Fruit fly (Drosophila melanogaster) whole organism, embryonic: ENCODE results near the gene spd-2.

ENCODE experiments used
- Bdp1 ChIP-seq: fragments of 200-800 bp; sonication (Bioruptor generic); optimal IDR thresholded peaks from 3 replicates; lab custom pipeline; 2016; ENCODE audit warnings: missing biosample characterization, missing genetic modification characterization
- CG12236 ChIP-seq: fragments of 200-800 bp; sonication (Bioruptor generic); optimal IDR thresholded peaks from 2 replicates; lab custom pipeline; 2016; ENCODE audit warnings: missing biosample characterization, missing genetic modification characterization
- CG13775 ChIP-seq: fragments of 200-800 bp; sonication (Bioruptor generic); optimal IDR thresholded peaks from 3 replicates; lab custom pipeline; 2017; ENCODE audit warnings: missing biosample characterization, mild to moderate bottlenecking, missing genetic modification characterization
- CG14710 ChIP-seq: fragments of 200-800 bp; sonication (Bioruptor generic); optimal IDR thresholded peaks from 3 replicates; lab custom pipeline; 2019; ENCODE audit warnings: missing biosample characterization, mild to moderate bottlenecking, missing genetic modification characterization, moderate library complexity
- CG17612 ChIP-seq: fragments of 200-800 bp; sonication (Bioruptor generic); IDR thresholded peaks from 2 replicates; pipeline ENCODE4 v1.3.6; 2022; ENCODE audit warnings: missing biosample characterization, missing genetic modification characterization
- CG18476 ChIP-seq: fragments of 200-800 bp; sonication (Bioruptor generic); optimal IDR thresholded peaks from 2 replicates; lab custom pipeline; 2016; ENCODE audit warnings: missing biosample characterization, mild to moderate bottlenecking, missing genetic modification characterization
- CG2199 ChIP-seq: fragments of 200-800 bp; sonication (Bioruptor generic); IDR thresholded peaks from 3 replicates; pipeline ENCODE4 v1.3.6; 2022; ENCODE audit warnings: missing biosample characterization, missing genetic modification characterization
- CG2678 ChIP-seq: fragments of 200-800 bp; sonication (Bioruptor generic); optimal IDR thresholded peaks from 3 replicates; lab custom pipeline; 2019; ENCODE audit warnings: missing biosample characterization, mild to moderate bottlenecking, missing genetic modification characterization, moderate library complexity
- CG30020 ChIP-seq: fragments of 200-800 bp; optimal IDR thresholded peaks from 2 replicates; lab custom pipeline; 2019; ENCODE audit warnings: missing biosample characterization, mild to moderate bottlenecking, missing genetic modification characterization, moderate library complexity
- CG31441 ChIP-seq: fragments of 200-800 bp; sonication (Bioruptor generic); IDR thresholded peaks from 2 replicates; pipeline ENCODE4 v1.3.6; 2022; ENCODE audit warnings: missing biosample characterization, missing genetic modification characterization
- CG32767 ChIP-seq: fragments of 200-800 bp; sonication (Bioruptor generic); IDR thresholded peaks from 2 replicates; pipeline ENCODE4 v1.3.6; 2022; ENCODE audit warnings: missing biosample characterization, missing genetic modification characterization
- CG33213 ChIP-seq: fragments of 200-800 bp; sonication (Bioruptor generic); optimal IDR thresholded peaks from 3 replicates; lab custom pipeline; 2016; ENCODE audit warnings: missing biosample characterization, missing genetic modification characterization
- CG33557 ChIP-seq: fragments of 200-800 bp; sonication (Bioruptor generic); optimal IDR thresholded peaks from 2 replicates; lab custom pipeline; 2019; ENCODE audit warnings: missing biosample characterization, mild to moderate bottlenecking, missing genetic modification characterization, moderate library complexity
- CG4282 ChIP-seq: fragments of 200-800 bp; sonication (Bioruptor generic); optimal IDR thresholded peaks from 2 replicates; lab custom pipeline; 2016; ENCODE audit warnings: missing biosample characterization, missing genetic modification characterization
- CG4707 ChIP-seq: fragments of 200-800 bp; sonication (Bioruptor generic); optimal IDR thresholded peaks from 2 replicates; lab custom pipeline; 2018; ENCODE audit warnings: missing biosample characterization, mild to moderate bottlenecking, missing genetic modification characterization, moderate library complexity
- CG6813 ChIP-seq: fragments of 200-800 bp; sonication (Bioruptor generic); optimal IDR thresholded peaks from 2 replicates; lab custom pipeline; 2017; ENCODE audit warnings: missing biosample characterization, missing genetic modification characterization, mild to moderate bottlenecking, moderate library complexity, missing genetic modification reagents
- CG7357 ChIP-seq: fragments of 200-800 bp; sonication (Bioruptor generic); IDR thresholded peaks from 3 replicates; pipeline ENCODE4 v1.3.6; 2022; ENCODE audit warnings: missing biosample characterization, missing genetic modification characterization
- CG9817 ChIP-seq: fragments of 200-800 bp; sonication (Bioruptor generic); optimal IDR thresholded peaks from 2 replicates; lab custom pipeline; 2018; ENCODE audit warnings: missing biosample characterization, mild to moderate bottlenecking, missing genetic modification characterization, moderate library complexity
- CTCF ChIP-seq: fragments of 200-800 bp; sonication (Bioruptor generic); optimal IDR thresholded peaks from 2 replicates; lab custom pipeline; 2017; ENCODE audit warnings: missing biosample characterization, mild to moderate bottlenecking, missing genetic modification characterization, moderate library complexity
- CoRest ChIP-seq: fragments of 200-800 bp; sonication (Bioruptor generic); optimal IDR thresholded peaks from 3 replicates; lab custom pipeline; 2018; ENCODE audit warnings: missing biosample characterization, mild to moderate bottlenecking, missing genetic modification characterization, moderate library complexity
- Dad ChIP-seq: fragments of 200-800 bp; sonication (Bioruptor generic); optimal IDR thresholded peaks from 3 replicates; lab custom pipeline; 2016; ENCODE audit warnings: missing biosample characterization, missing genetic modification characterization
- Elba2 ChIP-seq: fragments of 200-800 bp; sonication (Bioruptor generic); optimal IDR thresholded peaks from 3 replicates; lab custom pipeline; 2016; ENCODE audit warnings: missing biosample characterization, missing genetic modification characterization
- Gug ChIP-seq: fragments of 200-800 bp; sonication (Bioruptor generic); IDR thresholded peaks from 4 replicates; pipeline ENCODE4 v1.3.6; 2022; ENCODE audit warnings: missing biosample characterization, missing genetic modification characterization
- HLH54F ChIP-seq: fragments of 200-800 bp; sonication (Bioruptor generic); optimal IDR thresholded peaks from 3 replicates; lab custom pipeline; 2016; ENCODE audit warnings: missing biosample characterization, missing genetic modification characterization
- Max ChIP-seq: fragments of 200-800 bp; sonication (Bioruptor generic); optimal IDR thresholded peaks from 2 replicates; lab custom pipeline; 2016; ENCODE audit warnings: missing biosample characterization, mild to moderate bottlenecking, missing genetic modification characterization
- Oli ChIP-seq: fragments of 200-800 bp; sonication (Bioruptor generic); optimal IDR thresholded peaks from 2 replicates; lab custom pipeline; 2018; ENCODE audit warnings: missing biosample characterization, mild to moderate bottlenecking, missing genetic modification characterization, moderate library complexity
- PHDP ChIP-seq: fragments of 200-800 bp; sonication (Bioruptor generic); optimal IDR thresholded peaks from 3 replicates; lab custom pipeline; 2018; ENCODE audit warnings: missing biosample characterization, mild to moderate bottlenecking, missing genetic modification characterization, moderate library complexity
- Pdp1 ChIP-seq, 2 experiments: fragments of 200-800 bp; sonication (Bioruptor generic); optimal IDR thresholded peaks; 3 replicates each; lab custom pipeline; 2016; ENCODE audit warnings: missing biosample characterization in 2 of 2, missing genetic modification characterization in 2 of 2, mild to moderate bottlenecking in 1 of 2, moderate library complexity in 1 of 2
- Spps ChIP-seq: fragments of 200-800 bp; sonication (Bioruptor generic); optimal IDR thresholded peaks from 2 replicates; lab custom pipeline; 2018; ENCODE audit warnings: missing biosample characterization, mild to moderate bottlenecking, missing genetic modification characterization
- Usf ChIP-seq: fragments of 200-800 bp; sonication (Bioruptor generic); optimal IDR thresholded peaks from 2 replicates; lab custom pipeline; 2017; ENCODE audit warnings: missing genotype, missing biosample characterization, missing genetic modification characterization
- YL-1 ChIP-seq: fragments of 200-800 bp; sonication (Bioruptor generic); optimal IDR thresholded peaks from 3 replicates; lab custom pipeline; 2017; ENCODE audit warnings: missing biosample characterization, mild to moderate bottlenecking, missing genetic modification characterization
- ash1 ChIP-seq: fragments of 200-800 bp; sonication (Bioruptor generic); optimal IDR thresholded peaks from 2 replicates; lab custom pipeline; 2018; ENCODE audit warnings: missing biosample characterization, mild to moderate bottlenecking, missing genetic modification characterization
- br ChIP-seq: fragments of >200 bp; optimal IDR thresholded peaks from 2 replicates; lab custom pipeline; 2017
- chn ChIP-seq: fragments of 200-800 bp; sonication (Bioruptor generic); optimal IDR thresholded peaks from 2 replicates; lab custom pipeline; 2016; ENCODE audit warnings: missing biosample characterization, missing genetic modification characterization
- crc ChIP-seq: fragments of 200-800 bp; sonication (Bioruptor generic); optimal IDR thresholded peaks from 2 replicates; lab custom pipeline; 2016; ENCODE audit warnings: missing biosample characterization, missing genetic modification characterization
- dysf ChIP-seq: fragments of 200-800 bp; sonication (Bioruptor generic); IDR thresholded peaks from 3 replicates; pipeline ENCODE4 v1.3.6; 2022; ENCODE audit warnings: missing biosample characterization, missing genetic modification characterization
- ems ChIP-seq: fragments of 200-800 bp; sonication (Bioruptor generic); optimal IDR thresholded peaks from 3 replicates; lab custom pipeline; 2016; ENCODE audit warnings: missing biosample characterization, missing genetic modification characterization
- fu2 ChIP-seq: fragments of 200-800 bp; sonication (Bioruptor generic); optimal IDR thresholded peaks from 2 replicates; lab custom pipeline; 2016; ENCODE audit warnings: missing biosample characterization, missing genetic modification characterization
- gem ChIP-seq: fragments of 200-800 bp; sonication (Bioruptor generic); optimal IDR thresholded peaks from 2 replicates; lab custom pipeline; 2019; ENCODE audit warnings: missing biosample characterization, mild to moderate bottlenecking, missing genetic modification characterization, moderate library complexity
- inv ChIP-seq: fragments of 200-800 bp; sonication (Bioruptor generic); IDR thresholded peaks from 2 replicates; pipeline ENCODE4 v1.3.6; 2022; ENCODE audit warnings: missing biosample characterization, missing genetic modification characterization; ENCODE audit not compliant: partially characterized antibody
- lab ChIP-seq: fragments of 200-800 bp; sonication (Bioruptor generic); optimal IDR thresholded peaks from 3 replicates; lab custom pipeline; 2017; ENCODE audit warnings: missing biosample characterization, missing genetic modification characterization, mild to moderate bottlenecking, moderate library complexity, missing genetic modification reagents
- lmd ChIP-seq: fragments of 200-800 bp; sonication (Bioruptor generic); IDR thresholded peaks from 2 replicates; pipeline ENCODE4 v1.3.6; 2022; ENCODE audit warnings: missing biosample characterization, missing genetic modification characterization
- nerfin-1 ChIP-seq: fragments of 200-800 bp; sonication (Bioruptor generic); optimal IDR thresholded peaks from 3 replicates; lab custom pipeline; 2019; ENCODE audit warnings: missing biosample characterization, mild to moderate bottlenecking, missing genetic modification characterization, moderate library complexity
- oc ChIP-seq: fragments of 200-800 bp; sonication (Bioruptor generic); optimal IDR thresholded peaks from 2 replicates; lab custom pipeline; 2018; ENCODE audit warnings: missing biosample characterization, mild to moderate bottlenecking, missing genetic modification characterization, moderate library complexity
- rib ChIP-seq: fragments of 200-800 bp; sonication (Bioruptor generic); IDR thresholded peaks from 2 replicates; pipeline ENCODE4 v1.3.6; 2022; ENCODE audit warnings: missing biosample characterization, missing genetic modification characterization
- schlank ChIP-seq: fragments of 200-800 bp; sonication (Bioruptor generic); optimal IDR thresholded peaks from 2 replicates; lab custom pipeline; 2018; ENCODE audit warnings: missing biosample characterization, mild to moderate bottlenecking, missing genetic modification characterization
- unc-4 ChIP-seq: fragments of 200-800 bp; sonication (Bioruptor generic); IDR thresholded peaks from 2 replicates; pipeline ENCODE4 v1.3.6; 2022; ENCODE audit warnings: missing biosample characterization, missing genetic modification characterization; ENCODE audit not compliant: partially characterized antibody
- usp ChIP-seq: fragments of >200 bp; optimal IDR thresholded peaks from 2 replicates; lab custom pipeline; 2017; ENCODE audit warnings: missing biosample characterization, missing genetic modification characterization
- vnd ChIP-seq: fragments of 200-800 bp; sonication (Bioruptor generic); IDR thresholded peaks from 3 replicates; pipeline ENCODE4 v1.3.6; 2022; ENCODE audit warnings: missing biosample characterization, missing genetic modification characterization; ENCODE audit not compliant: partially characterized antibody
- zen ChIP-seq: fragments of 200-800 bp; sonication (Bioruptor generic); optimal IDR thresholded peaks from 3 replicates; lab custom pipeline; 2018; ENCODE audit warnings: missing biosample characterization, mild to moderate bottlenecking, missing genetic modification characterization, moderate library complexity
- zf30C ChIP-seq: fragments of 200-800 bp; sonication (Bioruptor generic); optimal IDR thresholded peaks from 3 replicates; lab custom pipeline; 2018; ENCODE audit warnings: missing biosample characterization, mild to moderate bottlenecking, missing genetic modification characterization
- zfh2 ChIP-seq: fragments of 200-800 bp; sonication (Bioruptor generic); optimal IDR thresholded peaks from 2 replicates; lab custom pipeline; 2016; ENCODE audit warnings: missing biosample characterization, missing genetic modification characterization

spd-2 gene

DNA sequence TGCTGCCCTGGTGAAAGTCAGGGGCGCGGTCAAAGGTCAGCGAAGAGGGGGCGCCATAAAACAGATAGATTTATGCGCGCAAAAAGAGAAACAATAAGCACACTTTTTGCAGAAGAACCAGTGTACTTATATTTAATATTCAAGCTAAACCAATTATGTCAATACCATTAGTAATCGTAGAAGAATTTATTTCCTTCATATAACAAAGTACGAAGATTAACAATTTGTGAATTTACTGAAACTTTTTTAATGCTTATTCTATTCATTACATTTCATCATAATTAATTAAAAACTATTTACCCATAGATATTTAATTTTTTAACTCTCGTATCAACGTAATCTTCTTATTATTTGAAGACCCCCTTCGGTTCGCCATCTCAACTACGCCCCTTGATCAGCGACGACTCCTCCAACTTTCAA lies 47.3 kb upstream of the spd-2 start (continued):
- TF ChIP-seq Gug (GFP tag; lab: Robert Waterston, UW) (peak; percentile 40; the same call in 2 of the 4 replicates), CG33557 (GFP tag; lab: Kevin White, UChicago) (peak; percentile 59), CG14710 (peak; percentile 73), CoRest (tag; lab: Kevin White, UChicago) (peak; percentile 81), crc (GFP tag; lab: Kevin White, UChicago) (no peak), CG32767 (GFP tag; lab: Robert Waterston, UW) (0 out of 2 replicates have a peak, but pooled peaks have one; percentile 22), Spps (tag; lab: Kevin White, UChicago) (peak; percentile 22), CG6813 (peak; percentile 22), ems (no peak), CG4707 (GFP tag; lab: Kevin White, UChicago) (peak; percentile 14), chn (GFP tag; lab: Kevin White, UChicago) (no peak), YL-1 (GFP tag; lab: Kevin White, UChicago) (no peak), nerfin-1 (tag; lab: Kevin White, UChicago) (peak; percentile 70), CG18476 (GFP tag; lab: Kevin White, UChicago) (peak; percentile 18), CG2678 (peak; percentile 78), Usf (GFP tag; lab: Kevin White, UChicago) (peak; percentile 23), CTCF (no peak), Bdp1 (GFP tag; lab: Kevin White, UChicago) (no peak), PHDP (peak; percentile 30), CG12236 (GFP tag; lab: Kevin White, UChicago) (no peak), Oli (peak; percentile 76), zf30C (GFP tag; lab: Kevin White, UChicago) (no peak), ash1 (GFP tag; lab: Kevin White, UChicago) (no peak), lmd (peak; percentile 51; the same call in 1 of the 2 replicates), lab (GFP tag; lab: Kevin White, UChicago) (peak; percentile 7), vnd (GFP tag; lab: Robert Waterston, UW) (no peak), dysf (GFP tag; lab: Robert Waterston, UW) (no peak), zfh2 (GFP tag; lab: Kevin White, UChicago) (no peak), CG33213 (GFP tag; lab: Kevin White, UChicago) (no peak), unc-4 (GFP tag; lab: Robert Waterston, UW) (no peak), CG2199 (no peak), CG30020 (peak; percentile 23), CG9817 (tag; lab: Kevin White, UChicago) (no peak), CG13775 (peak; percentile 46), gem (tag; lab: Kevin White, UChicago) (peak; percentile 80), usp (no peak), fu2 (no peak), Dad (no peak), inv (GFP tag; lab: Robert Waterston, UW) (no peak), oc (tag; lab: Kevin White, UChicago) (no peak), Pdp1 (GFP tag; optimal IDR thresholded peaks at IDR 0.05; lab: Kevin White, UChicago) (peak in 1 of 2 experiments; percentile 2), zen (no peak), br (lab: Kevin White, UChicago) (no peak), rib (GFP tag; lab: Robert Waterston, UW) (no peak), CG7357 (GFP tag; lab: Robert Waterston, UW) (peak; percentile 39; the same call in 1 of the 3 replicates), Max (GFP tag; lab: Kevin White, UChicago) (peak; percentile 27), schlank (tag; lab: Kevin White, UChicago) (no peak), Elba2 (no peak), HLH54F (GFP tag; lab: Kevin White, UChicago) (no peak), CG17612 (GFP tag; lab: Robert Waterston, UW) (no peak), CG4282 (no peak), CG31441 (peak; percentile 87)
